Worm (Caenorhabditis elegans) whole organism, L2 larva: ENCODE results near the gene R102.11.

Experiments used
- aly-2 ChIP-seq: fragments of 150-350 bp; optimal IDR thresholded peaks from 2 replicates; lab custom pipeline; 2014; ENCODE audit warnings: missing biosample characterization, missing genetic modification characterization
- blmp-1 ChIP-seq: sonication (generic microtip); optimal IDR thresholded peaks from 2 replicates; lab custom pipeline; 2017; ENCODE audit warnings: missing genetic modification characterization, mild to moderate bottlenecking, missing compliant biosample characterization, antibody characterized with exemption, moderate library complexity; ENCODE audit not compliant: insufficient read depth
- elt-3 ChIP-seq: sonication (generic microtip); optimal IDR thresholded peaks from 2 replicates; lab custom pipeline; 2017; ENCODE audit warnings: missing biosample characterization, missing genetic modification characterization
- fos-1 ChIP-seq: fragments of 150-350 bp; optimal IDR thresholded peaks from 2 replicates; lab custom pipeline; 2014; ENCODE audit warnings: missing biosample characterization, missing genetic modification characterization
- nhr-12 ChIP-seq: fragments of 150-350 bp; optimal IDR thresholded peaks from 2 replicates; lab custom pipeline; 2014; ENCODE audit warnings: missing biosample characterization, missing genetic modification characterization
- nhr-21 ChIP-seq: fragments of 150-350 bp; optimal IDR thresholded peaks from 2 replicates; lab custom pipeline; 2014; ENCODE audit warnings: missing biosample characterization, missing genetic modification characterization
- nhr-23 ChIP-seq: fragments of 150-350 bp; optimal IDR thresholded peaks from 2 replicates; lab custom pipeline; 2014; ENCODE audit warnings: missing biosample characterization, missing genetic modification reagents, missing genetic modification characterization
- nhr-77 ChIP-seq: fragments of 150-350 bp; optimal IDR thresholded peaks from 2 replicates; lab custom pipeline; 2014; ENCODE audit warnings: missing biosample characterization, missing genetic modification characterization
- unc-39 ChIP-seq: fragments of 150-350 bp; optimal IDR thresholded peaks from 2 replicates; lab custom pipeline; 2014; ENCODE audit warnings: missing biosample characterization, missing genetic modification characterization
- unc-62 ChIP-seq: fragments of 150-350 bp; optimal IDR thresholded peaks from 2 replicates; lab custom pipeline; 2014; ENCODE audit warnings: missing biosample characterization, missing genetic modification reagents, missing genetic modification characterization
- ztf-11 ChIP-seq: sonication (generic microtip); optimal IDR thresholded peaks from 2 replicates; lab custom pipeline; 2017; ENCODE audit warnings: missing biosample characterization, missing genetic modification characterization

- no peak for TF ChIP-seq nhr-23 (tag; lab: Kevin White, UChicago)
- no peak for TF ChIP-seq nhr-21 (tag; lab: Kevin White, UChicago)
- no peak for TF ChIP-seq blmp-1 (tag; lab: Kevin White, UChicago)
- no peak for TF ChIP-seq unc-62 (GFP tag; lab: Kevin White, UChicago)
- TF ChIP-seq aly-2 (tag; lab: Kevin White, UChicago) = no peak
- no peak for TF ChIP-seq nhr-12
- no peak for TF ChIP-seq unc-39 (tag; lab: Kevin White, UChicago)
- TF ChIP-seq nhr-77 (tag; lab: Kevin White, UChicago) = no peak
- no peak for TF ChIP-seq fos-1 (tag; lab: Kevin White, UChicago)
- no peak for TF ChIP-seq elt-3 (tag; lab: Kevin White, UChicago)
- no peak for TF ChIP-seq ztf-11 (tag; lab: Kevin White, UChicago)
Measured at ce11 chrIV:10711729-10712128, 12.2 kb upstream of the R102.11 start, which contains the start of gene glb-21.
